Fruit fly (Drosophila melanogaster): Measurements from ENCODE around the gene CG43389.

Gene CG43389

dm6 chr3L:3244244-3245144 is 3.3 kb upstream of the CG43389 start, which contains the start of gene CG12078:
Gene CG12078 (minus strand): TSS chr3L:3244294.
- TF ChIP-seq foxo (GFP tag; optimal IDR thresholded peaks at IDR 0.05) (peak in 1 of 2 experiments; percentile 25), CrebA (GFP tag; optimal IDR thresholded peaks at IDR 0.05; ENCODE audit: borderline replicate concordance) (no peak), fru (GFP tag; optimal IDR thresholded peaks at IDR 0.05) (peak; percentile 2), tai (GFP tag; optimal IDR thresholded peaks at IDR 0.05) (peak; percentile 9), Mio (GFP tag; optimal IDR thresholded peaks at IDR 0.05) (no peak), Hr83 (GFP tag; optimal IDR thresholded peaks at IDR 0.05; ENCODE audit: poor library complexity, severe bottlenecking) (peak; percentile 21)

dm6 chr3L:3245189-3245588 is 2.6 kb upstream of the CG43389 start:
- TF ChIP-seq CG9705 (GFP tag; optimal IDR thresholded peaks at IDR 0.05) = peak; percentile 46
- TF ChIP-seq GATAd (GFP tag; optimal IDR thresholded peaks at IDR 0.05) = no peak
- no peak for TF ChIP-seq Jra (GFP tag; optimal IDR thresholded peaks at IDR 0.05)
- TF ChIP-seq HLH106 (tag; optimal IDR thresholded peaks at IDR 0.05) = peak; percentile 83
- TF ChIP-seq OdsH (GFP tag; optimal IDR thresholded peaks at IDR 0.05) = peak; percentile 86
- TF ChIP-seq br (GFP tag; optimal IDR thresholded peaks at IDR 0.05) = peak; percentile 86
- TF ChIP-seq fru (GFP tag; optimal IDR thresholded peaks at IDR 0.05) = peak; percentile 88
- no peak for TF ChIP-seq usp (GFP tag; optimal IDR thresholded peaks at IDR 0.05)
- TF ChIP-seq psq (GFP tag; optimal IDR thresholded peaks at IDR 0.05) = peak; percentile 67
- no peak for TF ChIP-seq Dif (GFP tag; optimal IDR thresholded peaks at IDR 0.05; ENCODE audit: partially characterized antibody)
- TF ChIP-seq pan (optimal IDR thresholded peaks at IDR 0.05) = no peak
- TF ChIP-seq Myc (optimal IDR thresholded peaks at IDR 0.05) = no peak
- peak; percentile 38 for TF ChIP-seq woc (GFP tag; optimal IDR thresholded peaks at IDR 0.05)
- TF ChIP-seq Hnf4 (GFP tag; optimal IDR thresholded peaks at IDR 0.05) = peak; percentile 61
- TF ChIP-seq Sp1 (GFP tag; optimal IDR thresholded peaks at IDR 0.05) = peak; percentile 91
- peak; percentile 72 for TF ChIP-seq brk (GFP tag; optimal IDR thresholded peaks at IDR 0.05)
- TF ChIP-seq lola (GFP tag; optimal IDR thresholded peaks at IDR 0.05) = no peak
- TF ChIP-seq rgr (GFP tag; optimal IDR thresholded peaks at IDR 0.05) = peak; percentile 70
- peak in 1 of 2 experiments; percentile 73 for TF ChIP-seq foxo (GFP tag; optimal IDR thresholded peaks at IDR 0.05)
- no peak for TF ChIP-seq Abd-B (GFP tag; optimal IDR thresholded peaks at IDR 0.05)
- peak; percentile 28 for TF ChIP-seq CG32264 (GFP tag; optimal IDR thresholded peaks at IDR 0.05)
- TF ChIP-seq Vsx2 (GFP tag; optimal IDR thresholded peaks at IDR 0.05; ENCODE audit: partially characterized antibody) = no peak
- no peak for TF ChIP-seq Dfd (GFP tag; optimal IDR thresholded peaks at IDR 0.05)
- no peak for TF ChIP-seq jim (GFP tag; optimal IDR thresholded peaks at IDR 0.05)
- TF ChIP-seq dl (GFP tag; optimal IDR thresholded peaks at IDR 0.05; ENCODE audit: insufficient read depth in 1 of 2, partially characterized antibody in 2 of 2) = no peak
- TF ChIP-seq Hr78 (GFP tag; optimal IDR thresholded peaks at IDR 0.05) = no peak
- TF ChIP-seq ey (GFP tag; optimal IDR thresholded peaks at IDR 0.05) = peak; percentile 73
- TF ChIP-seq sage (GFP tag; optimal IDR thresholded peaks at IDR 0.05) = peak; percentile 43
- no peak for TF ChIP-seq sv (GFP tag; optimal IDR thresholded peaks at IDR 0.05)
- TF ChIP-seq dmrt93B (GFP tag; optimal IDR thresholded peaks at IDR 0.05) = peak; percentile 42
- TF ChIP-seq Hr83 (GFP tag; optimal IDR thresholded peaks at IDR 0.05; ENCODE audit: poor library complexity, severe bottlenecking) = no peak
- TF ChIP-seq Mio (GFP tag; optimal IDR thresholded peaks at IDR 0.05) = no peak
- TF ChIP-seq N (GFP tag; optimal IDR thresholded peaks at IDR 0.05) = no peak
- TF ChIP-seq h (GFP tag; optimal IDR thresholded peaks at IDR 0.05) = peak; percentile 71
- peak; percentile 78 for TF ChIP-seq CrebA (GFP tag; optimal IDR thresholded peaks at IDR 0.05; ENCODE audit: borderline replicate concordance)
- no peak for TF ChIP-seq dsf (GFP tag; optimal IDR thresholded peaks at IDR 0.05; ENCODE audit: borderline replicate concordance)
- peak; percentile 52 for TF ChIP-seq tai (GFP tag; optimal IDR thresholded peaks at IDR 0.05)
- TF ChIP-seq Rel (GFP tag; optimal IDR thresholded peaks at IDR 0.05) = peak; percentile 25
- TF ChIP-seq Rel (tag; optimal IDR thresholded peaks at IDR 0.05) = peak; percentile 17
